Fruit fly (Drosophila melanogaster) whole organism, embryonic: ENCODE results near the gene Lamtor4.

Experiments used
- ATbp ChIP-seq: fragments of 200-800 bp; sonication (Bioruptor generic); optimal IDR thresholded peaks from 2 replicates; lab custom pipeline; 2017; ENCODE audit warnings: missing biosample characterization, mild to moderate bottlenecking, missing genetic modification characterization, missing genetic modification reagents
- Abd-B ChIP-seq: fragments of 200-800 bp; sonication (Bioruptor generic); optimal IDR thresholded peaks from 2 replicates; lab custom pipeline; 2018; ENCODE audit warnings: missing biosample characterization, mild to moderate bottlenecking, missing genetic modification characterization, moderate library complexity
- BtbVII ChIP-seq: fragments of 200-800 bp; sonication (Bioruptor generic); optimal IDR thresholded peaks from 3 replicates; lab custom pipeline; 2017; ENCODE audit warnings: missing biosample characterization, mild to moderate bottlenecking, missing genetic modification characterization
- CG11093 ChIP-seq: fragments of 200-800 bp; sonication (Bioruptor generic); IDR thresholded peaks from 3 replicates; pipeline ENCODE4 v1.3.6; 2022; ENCODE audit warnings: missing biosample characterization, missing genetic modification characterization
- CG12659 ChIP-seq: fragments of 200-800 bp; sonication (Bioruptor generic); optimal IDR thresholded peaks from 3 replicates; lab custom pipeline; 2017; ENCODE audit warnings: mild to moderate bottlenecking, missing biosample characterization, missing genetic modification reagents, missing genetic modification characterization
- CG18476 ChIP-seq: fragments of 200-800 bp; sonication (Bioruptor generic); optimal IDR thresholded peaks from 2 replicates; lab custom pipeline; 2016; ENCODE audit warnings: missing biosample characterization, mild to moderate bottlenecking, missing genetic modification characterization
- CG2116 ChIP-seq: fragments of 200-800 bp; sonication (Bioruptor generic); optimal IDR thresholded peaks from 3 replicates; lab custom pipeline; 2018; ENCODE audit warnings: missing biosample characterization, mild to moderate bottlenecking, missing genetic modification characterization
- CG2202 ChIP-seq: fragments of 200-800 bp; sonication (Bioruptor generic); optimal IDR thresholded peaks from 2 replicates; lab custom pipeline; 2018; ENCODE audit warnings: missing biosample characterization, mild to moderate bottlenecking, missing genetic modification characterization
- CG2875 ChIP-seq: fragments of 200-800 bp; sonication (Bioruptor generic); optimal IDR thresholded peaks from 2 replicates; lab custom pipeline; 2017; ENCODE audit warnings: missing biosample characterization, mild to moderate bottlenecking, missing genetic modification characterization, missing genetic modification reagents
- CG3065 ChIP-seq: fragments of 200-800 bp; sonication (Bioruptor generic); optimal IDR thresholded peaks from 2 replicates; lab custom pipeline; 2016; ENCODE audit warnings: missing biosample characterization, missing genetic modification characterization
- CG32772 ChIP-seq: fragments of 200-800 bp; sonication (Bioruptor generic); IDR thresholded peaks from 2 replicates; pipeline ENCODE4 v1.3.6; 2022; ENCODE audit warnings: missing biosample characterization, missing genetic modification characterization
- CG3847 ChIP-seq: fragments of 200-800 bp; sonication (Bioruptor generic); IDR thresholded peaks from 2 replicates; pipeline ENCODE4 v1.3.6; 2022; ENCODE audit warnings: missing biosample characterization, missing genetic modification characterization
- CG4854 ChIP-seq: fragments of 200-800 bp; sonication (Bioruptor generic); optimal IDR thresholded peaks from 2 replicates; lab custom pipeline; 2016; ENCODE audit warnings: missing biosample characterization, missing genetic modification characterization, inconsistent platforms
- CG6854 ChIP-seq: fragments of 200-800 bp; sonication (Bioruptor generic); optimal IDR thresholded peaks from 3 replicates; lab custom pipeline; 2017; ENCODE audit warnings: missing biosample characterization, mild to moderate bottlenecking, missing genetic modification characterization
- CG7987 ChIP-seq: fragments of 200-800 bp; sonication (Bioruptor generic); optimal IDR thresholded peaks from 2 replicates; lab custom pipeline; 2018; ENCODE audit warnings: missing biosample characterization, mild to moderate bottlenecking, missing genetic modification characterization, moderate library complexity
- CG8290 ChIP-seq, 3 experiments: fragments of 200-800 bp; sonication (Bioruptor generic); optimal IDR thresholded peaks; 2 replicates each; lab custom pipeline; 2016 to 2019; ENCODE audit warnings: missing biosample characterization in 3 of 3, missing genetic modification characterization in 3 of 3, mild to moderate bottlenecking in 2 of 3, moderate library complexity in 1 of 3
- CG8359 ChIP-seq: fragments of 200-800 bp; sonication (Bioruptor generic); optimal IDR thresholded peaks from 2 replicates; lab custom pipeline; 2017; ENCODE audit warnings: missing biosample characterization, mild to moderate bottlenecking, missing genetic modification characterization, borderline replicate concordance
- CG8944 ChIP-seq: fragments of 200-800 bp; sonication (Bioruptor generic); optimal IDR thresholded peaks from 3 replicates; lab custom pipeline; 2016; ENCODE audit warnings: missing biosample characterization, missing genetic modification characterization
- CG9876 ChIP-seq: fragments of 200-800 bp; sonication (Bioruptor generic); optimal IDR thresholded peaks from 2 replicates; lab custom pipeline; 2016; ENCODE audit warnings: missing biosample characterization, missing genetic modification characterization
- CHES-1-like ChIP-seq: fragments of 200-800 bp; sonication (Bioruptor generic); optimal IDR thresholded peaks from 2 replicates; lab custom pipeline; 2016; ENCODE audit warnings: missing biosample characterization, missing genetic modification characterization
- D19B ChIP-seq: fragments of 200-800 bp; sonication (Bioruptor generic); optimal IDR thresholded peaks from 2 replicates; lab custom pipeline; 2017; ENCODE audit warnings: missing biosample characterization, mild to moderate bottlenecking, missing genetic modification characterization
- Dll ChIP-seq: fragments of 200-800 bp; sonication (Bioruptor generic); IDR thresholded peaks from 4 replicates; pipeline ENCODE4 v1.3.6; 2022; ENCODE audit warnings: missing biosample characterization, missing genetic modification characterization; ENCODE audit not compliant: partially characterized antibody
- Doc2 ChIP-seq: fragments of 200-800 bp; sonication (Bioruptor generic); IDR thresholded peaks from 2 replicates; pipeline ENCODE4 v1.3.6; 2022; ENCODE audit warnings: missing biosample characterization, missing genetic modification characterization
- ERR ChIP-seq: fragments of 200-800 bp; sonication (Bioruptor generic); optimal IDR thresholded peaks from 2 replicates; lab custom pipeline; 2016; ENCODE audit warnings: missing biosample characterization, missing genetic modification characterization
- Hey ChIP-seq: fragments of 200-800 bp; sonication (Bioruptor generic); optimal IDR thresholded peaks from 3 replicates; lab custom pipeline; 2018; ENCODE audit warnings: missing biosample characterization, mild to moderate bottlenecking, missing genetic modification characterization
- HmgZ ChIP-seq: fragments of 200-800 bp; sonication (Bioruptor generic); optimal IDR thresholded peaks from 2 replicates; lab custom pipeline; 2018; ENCODE audit warnings: missing biosample characterization, mild to moderate bottlenecking, missing genetic modification characterization
- Hmr ChIP-seq: fragments of 200-800 bp; sonication (Bioruptor generic); optimal IDR thresholded peaks from 3 replicates; lab custom pipeline; 2017; ENCODE audit warnings: mild to moderate bottlenecking, missing biosample characterization, missing genetic modification reagents, missing genetic modification characterization
- Hr78 ChIP-seq, 2 experiments: fragments of 200-800 bp in 1 of 2; fragments of >200 bp in 1 of 2; sonication (Bioruptor generic) in 1 of 2; optimal IDR thresholded peaks; 2 replicates each; lab custom pipeline; 2017 to 2019; ENCODE audit warnings: missing biosample characterization in 2 of 2, missing genetic modification characterization in 2 of 2, mild to moderate bottlenecking in 1 of 2, moderate library complexity in 1 of 2
- Hsf ChIP-seq: fragments of 200-800 bp; sonication (Bioruptor generic); optimal IDR thresholded peaks from 3 replicates; lab custom pipeline; 2016; ENCODE audit warnings: missing biosample characterization, missing genetic modification characterization
- Lpt ChIP-seq: fragments of >200 bp; optimal IDR thresholded peaks from 2 replicates; lab custom pipeline; 2018; ENCODE audit warnings: missing biosample characterization, missing genetic modification characterization
- Mad ChIP-seq: fragments of 200-800 bp; sonication (Bioruptor generic); optimal IDR thresholded peaks from 2 replicates; lab custom pipeline; 2016; ENCODE audit warnings: missing biosample characterization, missing genetic modification characterization
- Med ChIP-seq: fragments of 200-800 bp; sonication (Bioruptor generic); peaks from one replicate; lab custom pipeline; 2016; ENCODE audit warnings: missing biosample characterization, missing genetic modification characterization, mild to moderate bottlenecking, inconsistent platforms, moderate library complexity
- Neu2 ChIP-seq: fragments of 200-800 bp; sonication (Bioruptor generic); optimal IDR thresholded peaks from 3 replicates; lab custom pipeline; 2016; ENCODE audit warnings: missing biosample characterization, missing genetic modification characterization, borderline replicate concordance
- Sin3A ChIP-seq: fragments of >200 bp; optimal IDR thresholded peaks from 2 replicates; lab custom pipeline; 2018
- Ssrp ChIP-seq: fragments of 200-800 bp; sonication (Bioruptor generic); optimal IDR thresholded peaks from 2 replicates; lab custom pipeline; 2018; ENCODE audit warnings: missing biosample characterization, mild to moderate bottlenecking, missing genetic modification characterization, moderate library complexity
- Taf1 ChIP-seq: fragments of 200-800 bp; sonication (Bioruptor generic); IDR thresholded peaks from 2 replicates; pipeline ENCODE4 v1.3.6; 2022; ENCODE audit warnings: missing biosample characterization, missing genetic modification characterization
- Vsx1 ChIP-seq: fragments of 200-800 bp; sonication (Bioruptor generic); optimal IDR thresholded peaks from 2 replicates; lab custom pipeline; 2017; ENCODE audit warnings: missing biosample characterization, mild to moderate bottlenecking, missing genetic modification characterization, missing genetic modification reagents
- YL-1 ChIP-seq: fragments of 200-800 bp; sonication (Bioruptor generic); optimal IDR thresholded peaks from 3 replicates; lab custom pipeline; 2017; ENCODE audit warnings: missing biosample characterization, mild to moderate bottlenecking, missing genetic modification characterization
- ash1 ChIP-seq: fragments of 200-800 bp; sonication (Bioruptor generic); optimal IDR thresholded peaks from 2 replicates; lab custom pipeline; 2018; ENCODE audit warnings: missing biosample characterization, mild to moderate bottlenecking, missing genetic modification characterization
- az2 ChIP-seq: fragments of 200-800 bp; sonication (Bioruptor generic); optimal IDR thresholded peaks from 3 replicates; lab custom pipeline; 2016; ENCODE audit warnings: missing biosample characterization, missing genetic modification characterization
- br ChIP-seq: fragments of >200 bp; optimal IDR thresholded peaks from 2 replicates; lab custom pipeline; 2017
- cg ChIP-seq: fragments of 200-800 bp; sonication (Bioruptor generic); optimal IDR thresholded peaks from 3 replicates; lab custom pipeline; 2019; ENCODE audit warnings: missing biosample characterization, mild to moderate bottlenecking, missing genetic modification characterization, moderate library complexity
- disco-r ChIP-seq: fragments of 200-800 bp; sonication (Bioruptor generic); optimal IDR thresholded peaks from 2 replicates; lab custom pipeline; 2016; ENCODE audit warnings: missing biosample characterization, missing genetic modification characterization
- emc ChIP-seq: fragments of 200-800 bp; sonication (Bioruptor generic); optimal IDR thresholded peaks from 2 replicates; lab custom pipeline; 2016; ENCODE audit warnings: missing biosample characterization, missing genetic modification characterization
- hbn ChIP-seq: fragments of 200-800 bp; sonication (Bioruptor generic); IDR thresholded peaks from 2 replicates; pipeline ENCODE4 v1.3.6; 2022; ENCODE audit warnings: missing biosample characterization, missing genetic modification characterization; ENCODE audit not compliant: partially characterized antibody
- insv ChIP-seq, 2 experiments: fragments of 200-800 bp; sonication (Bioruptor generic); optimal IDR thresholded peaks; 3 replicates each; lab custom pipeline; 2016 to 2018; ENCODE audit warnings: missing biosample characterization in 2 of 2, missing genetic modification characterization in 2 of 2
- lilli ChIP-seq: fragments of 200-800 bp; sonication (Bioruptor generic); optimal IDR thresholded peaks from 3 replicates; lab custom pipeline; 2016; ENCODE audit warnings: missing biosample characterization, missing genetic modification characterization
- pzg ChIP-seq: fragments of 200-800 bp; sonication (Bioruptor generic); optimal IDR thresholded peaks from 3 replicates; lab custom pipeline; 2018; ENCODE audit warnings: missing biosample characterization, mild to moderate bottlenecking, missing genetic modification characterization, moderate library complexity
- sens-2 ChIP-seq: fragments of 200-800 bp; sonication (Bioruptor generic); IDR thresholded peaks from 2 replicates; pipeline ENCODE4 v1.3.6; 2022; ENCODE audit warnings: missing biosample characterization, missing genetic modification characterization
- ssp ChIP-seq: fragments of 200-800 bp; sonication (Bioruptor generic); IDR thresholded peaks from 2 replicates; pipeline ENCODE4 v1.3.6; 2022; ENCODE audit warnings: missing biosample characterization, missing genetic modification characterization
- wdn ChIP-seq: fragments of 200-800 bp; sonication (Bioruptor generic); IDR thresholded peaks from 2 replicates; pipeline ENCODE4 v1.3.6; 2022; ENCODE audit warnings: missing biosample characterization, missing genetic modification characterization

The Lamtor4 gene

DNA sequence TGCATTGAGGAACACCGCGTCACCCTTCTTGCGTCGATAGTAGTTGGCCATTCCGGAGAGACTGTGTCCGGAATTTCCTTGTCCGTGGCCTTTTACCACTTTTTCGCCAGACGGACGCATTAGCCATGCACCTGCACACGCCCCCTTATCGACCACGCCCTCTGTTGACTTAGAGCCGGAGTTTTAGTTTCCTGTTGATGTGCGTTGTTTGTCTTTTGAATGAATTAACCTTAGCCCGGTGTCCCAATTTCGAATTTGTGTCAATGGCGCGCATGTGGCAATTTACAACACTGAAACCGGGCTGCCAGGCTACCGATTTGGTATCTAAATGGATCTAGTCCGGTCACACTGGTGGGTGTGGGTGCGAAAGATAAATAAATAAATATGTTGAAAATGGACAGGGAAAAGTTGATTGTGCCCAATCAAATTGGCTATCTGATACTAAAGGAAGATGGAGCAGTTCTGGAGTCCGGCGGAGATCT is at the start of gene Lamtor4, which contains the start of gene Gr63a (continued):
- TF ChIP-seq D19B = no peak
- peak; percentile 69 for TF ChIP-seq CG2116 (GFP tag; lab: Kevin White, UChicago)
- no peak for TF ChIP-seq Mad (GFP tag; lab: Kevin White, UChicago)
- no peak for TF ChIP-seq Hr78 (GFP tag; optimal IDR thresholded peaks at IDR 0.05; lab: Kevin White, UChicago)
- TF ChIP-seq ash1 (GFP tag; lab: Kevin White, UChicago) = no peak
- no peak for TF ChIP-seq BtbVII (GFP tag; lab: Kevin White, UChicago)
- TF ChIP-seq CG2875 (GFP tag; lab: Kevin White, UChicago) = no peak
- no peak for TF ChIP-seq hbn (GFP tag; lab: Robert Waterston, UW)
- TF ChIP-seq Hmr = peak; percentile 55
- no peak for TF ChIP-seq az2 (GFP tag; lab: Kevin White, UChicago)
- peak; percentile 42 for TF ChIP-seq Sin3A (lab: Kevin White, UChicago)
- TF ChIP-seq ERR (GFP tag; lab: Kevin White, UChicago) = peak; percentile 6
- peak; percentile 3 for TF ChIP-seq lilli (GFP tag; lab: Kevin White, UChicago)
- TF ChIP-seq emc = no peak
- no peak for TF ChIP-seq CG9876 (GFP tag; lab: Kevin White, UChicago)
- TF ChIP-seq ssp (GFP tag; lab: Robert Waterston, UW) = no peak
- TF ChIP-seq CG12659 (GFP tag; lab: Kevin White, UChicago) = peak; percentile 36
- no peak for TF ChIP-seq CG3065 (GFP tag; lab: Kevin White, UChicago)
- TF ChIP-seq CG8290 (GFP tag; optimal IDR thresholded peaks at IDR 0.05; lab: Kevin White, UChicago) = no peak
- peak in 1 of 2 experiments; percentile 71 for TF ChIP-seq CG8290 (tag; optimal IDR thresholded peaks at IDR 0.05; lab: Kevin White, UChicago)
- TF ChIP-seq Doc2 = no peak
- TF ChIP-seq Vsx1 (GFP tag; lab: Kevin White, UChicago) = no peak
- peak; percentile 45 for TF ChIP-seq YL-1
- TF ChIP-seq Med = peak; percentile 91
- TF ChIP-seq CG6854 (GFP tag; lab: Kevin White, UChicago) = no peak
- TF ChIP-seq Dll (GFP tag; lab: Robert Waterston, UW) = 0 out of 4 replicates have a peak, but pooled peaks have one; percentile 31
- no peak for TF ChIP-seq CG11093 (GFP tag; lab: Robert Waterston, UW)
- no peak for TF ChIP-seq CG4854
- TF ChIP-seq sens-2 (GFP tag; lab: Robert Waterston, UW) = no peak
- peak; percentile 12 for TF ChIP-seq CG8944 (GFP tag; lab: Kevin White, UChicago)
- 0 out of 2 replicates have a peak, but pooled peaks have one; percentile 26 for TF ChIP-seq wdn (GFP tag; lab: Robert Waterston, UW)
- no peak for TF ChIP-seq CG8359 (GFP tag; lab: Kevin White, UChicago)
- TF ChIP-seq disco-r (GFP tag; lab: Kevin White, UChicago) = no peak
- TF ChIP-seq Hsf (GFP tag; lab: Kevin White, UChicago) = peak; percentile 3
- TF ChIP-seq CG32772 = no peak
- TF ChIP-seq ATbp = no peak
- TF ChIP-seq Ssrp (tag; lab: Kevin White, UChicago) = no peak
- no peak for TF ChIP-seq br
- TF ChIP-seq HmgZ (tag; lab: Kevin White, UChicago) = peak; percentile 64
- TF ChIP-seq Taf1 = no peak
- peak; percentile 88 for TF ChIP-seq pzg (GFP tag; lab: Kevin White, UChicago)
- TF ChIP-seq Lpt (GFP tag; lab: Kevin White, UChicago) = no peak
- peak; percentile 37 for TF ChIP-seq CHES-1-like (GFP tag; lab: Kevin White, UChicago)
- TF ChIP-seq cg (GFP tag; lab: Kevin White, UChicago) = no peak
- TF ChIP-seq Hey = no peak
- TF ChIP-seq Abd-B (GFP tag; lab: Kevin White, UChicago) = no peak
- no peak for TF ChIP-seq Neu2 (GFP tag; lab: Kevin White, UChicago)
- no peak for TF ChIP-seq CG18476
- TF ChIP-seq CG2202 (tag; lab: Kevin White, UChicago) = no peak
- peak; percentile 41 for TF ChIP-seq CG7987 (GFP tag; lab: Kevin White, UChicago)
- 0 out of 2 replicates have a peak, but pooled peaks have one; percentile 41 for TF ChIP-seq CG3847 (GFP tag; lab: Robert Waterston, UW)
- no peak for TF ChIP-seq insv (GFP tag; optimal IDR thresholded peaks at IDR 0.05; lab: Kevin White, UChicago)
